Fruit fly (Drosophila melanogaster) whole organism, embryonic: ENCODE results near the gene cic.

Source experiments
- Asciz ChIP-seq: fragments of 200-800 bp; sonication (Bioruptor generic); optimal IDR thresholded peaks from 2 replicates; lab custom pipeline; 2017; ENCODE audit warnings: missing biosample characterization, mild to moderate bottlenecking, missing genetic modification characterization, missing genetic modification reagents
- BtbVII ChIP-seq: fragments of 200-800 bp; sonication (Bioruptor generic); optimal IDR thresholded peaks from 3 replicates; lab custom pipeline; 2017; ENCODE audit warnings: missing biosample characterization, mild to moderate bottlenecking, missing genetic modification characterization
- CG10274 ChIP-seq: fragments of 200-800 bp; sonication (Bioruptor generic); optimal IDR thresholded peaks from 3 replicates; lab custom pipeline; 2017; ENCODE audit warnings: missing biosample characterization, mild to moderate bottlenecking, missing genetic modification characterization
- CG11504 ChIP-seq: fragments of 200-800 bp; sonication (Bioruptor generic); optimal IDR thresholded peaks from 3 replicates; lab custom pipeline; 2019; ENCODE audit warnings: missing biosample characterization, mild to moderate bottlenecking, missing genetic modification characterization, moderate library complexity
- CG12104 ChIP-seq: fragments of 200-800 bp; sonication (Bioruptor generic); optimal IDR thresholded peaks from 3 replicates; lab custom pipeline; 2016; ENCODE audit warnings: missing biosample characterization, missing genetic modification characterization
- CG1233 ChIP-seq: fragments of 200-800 bp; sonication (Bioruptor generic); optimal IDR thresholded peaks from 4 replicates; lab custom pipeline; 2018; ENCODE audit warnings: missing biosample characterization, mild to moderate bottlenecking, missing genetic modification characterization
- CG13296 ChIP-seq: fragments of 200-800 bp; sonication (Bioruptor generic); optimal IDR thresholded peaks from 3 replicates; lab custom pipeline; 2018; ENCODE audit warnings: missing biosample characterization, mild to moderate bottlenecking, missing genetic modification characterization
- CG13624 ChIP-seq: fragments of 200-800 bp; sonication (Bioruptor generic); optimal IDR thresholded peaks from 2 replicates; lab custom pipeline; 2016; ENCODE audit warnings: missing biosample characterization, missing genetic modification characterization
- CG14441 ChIP-seq: fragments of 200-800 bp; sonication (Bioruptor generic); IDR thresholded peaks from 2 replicates; pipeline ENCODE4 v1.3.6; 2022; ENCODE audit warnings: missing biosample characterization, missing genetic modification characterization
- CG15011 ChIP-seq: fragments of 200-800 bp; sonication (Bioruptor generic); optimal IDR thresholded peaks from 3 replicates; lab custom pipeline; 2018; ENCODE audit warnings: missing biosample characterization, mild to moderate bottlenecking, missing genetic modification characterization
- CG17612 ChIP-seq: fragments of 200-800 bp; sonication (Bioruptor generic); IDR thresholded peaks from 2 replicates; pipeline ENCODE4 v1.3.6; 2022; ENCODE audit warnings: missing biosample characterization, missing genetic modification characterization
- CG17829 ChIP-seq: fragments of 200-800 bp; optimal IDR thresholded peaks from 2 replicates; lab custom pipeline; 2019; ENCODE audit warnings: missing biosample characterization, mild to moderate bottlenecking, missing genetic modification characterization, moderate library complexity
- CG2120 ChIP-seq: fragments of 200-800 bp; sonication (Bioruptor generic); optimal IDR thresholded peaks from 3 replicates; lab custom pipeline; 2016; ENCODE audit warnings: missing biosample characterization, missing genetic modification characterization
- CG2712 ChIP-seq: fragments of 200-800 bp; optimal IDR thresholded peaks from 3 replicates; lab custom pipeline; 2019; ENCODE audit warnings: missing biosample characterization, mild to moderate bottlenecking, missing genetic modification characterization, moderate library complexity
- CG2875 ChIP-seq: fragments of 200-800 bp; sonication (Bioruptor generic); optimal IDR thresholded peaks from 2 replicates; lab custom pipeline; 2017; ENCODE audit warnings: missing biosample characterization, mild to moderate bottlenecking, missing genetic modification characterization, missing genetic modification reagents
- CG30403 ChIP-seq: fragments of 200-800 bp; sonication (Bioruptor generic); optimal IDR thresholded peaks from 3 replicates; lab custom pipeline; 2016; ENCODE audit warnings: missing biosample characterization, missing genetic modification characterization
- CG30431 ChIP-seq: fragments of 200-800 bp; sonication (Bioruptor generic); optimal IDR thresholded peaks from 2 replicates; lab custom pipeline; 2017; ENCODE audit warnings: missing biosample characterization, missing genetic modification characterization
- CG31224 ChIP-seq: fragments of 200-800 bp; sonication (Bioruptor generic); IDR thresholded peaks from 2 replicates; pipeline ENCODE4 v1.3.6; 2022; ENCODE audit warnings: missing biosample characterization, missing genetic modification characterization
- CG32532 ChIP-seq: fragments of 200-800 bp; sonication (Bioruptor generic); IDR thresholded peaks from 2 replicates; pipeline ENCODE4 v1.3.6; 2022; ENCODE audit warnings: missing biosample characterization, missing genetic modification characterization
- CG3281 ChIP-seq: fragments of 200-800 bp; sonication (Bioruptor generic); optimal IDR thresholded peaks from 3 replicates; lab custom pipeline; 2017; ENCODE audit warnings: missing biosample characterization, mild to moderate bottlenecking, missing genetic modification characterization
- CG3726 ChIP-seq: fragments of 200-800 bp; sonication (Bioruptor generic); IDR thresholded peaks from 3 replicates; pipeline ENCODE4, ENCODE4 v1.3.6; 2022; ENCODE audit warnings: missing biosample characterization, missing genetic modification characterization
- CG6654 ChIP-seq: fragments of 200-800 bp; sonication (Bioruptor generic); optimal IDR thresholded peaks from 2 replicates; lab custom pipeline; 2017; ENCODE audit warnings: missing biosample characterization, mild to moderate bottlenecking, missing genetic modification characterization
- CG7987 ChIP-seq: fragments of 200-800 bp; sonication (Bioruptor generic); optimal IDR thresholded peaks from 2 replicates; lab custom pipeline; 2018; ENCODE audit warnings: missing biosample characterization, mild to moderate bottlenecking, missing genetic modification characterization, moderate library complexity
- CG8924 ChIP-seq: fragments of 200-800 bp; optimal IDR thresholded peaks from 3 replicates; lab custom pipeline; 2019; ENCODE audit warnings: missing biosample characterization, mild to moderate bottlenecking, missing genetic modification characterization, moderate library complexity
- CTCF ChIP-seq: fragments of 200-800 bp; sonication (Bioruptor generic); optimal IDR thresholded peaks from 2 replicates; lab custom pipeline; 2017; ENCODE audit warnings: missing biosample characterization, mild to moderate bottlenecking, missing genetic modification characterization, moderate library complexity
- CkIIα-i1 ChIP-seq: fragments of 200-800 bp; sonication (Bioruptor generic); IDR thresholded peaks from 2 replicates; pipeline ENCODE4 v1.3.6; 2022; ENCODE audit warnings: missing biosample characterization, missing genetic modification characterization
- Doc2 ChIP-seq: fragments of 200-800 bp; sonication (Bioruptor generic); IDR thresholded peaks from 2 replicates; pipeline ENCODE4 v1.3.6; 2022; ENCODE audit warnings: missing biosample characterization, missing genetic modification characterization
- Gug ChIP-seq: fragments of 200-800 bp; sonication (Bioruptor generic); IDR thresholded peaks from 4 replicates; pipeline ENCODE4 v1.3.6; 2022; ENCODE audit warnings: missing biosample characterization, missing genetic modification characterization
- Hr51 ChIP-seq, 2 experiments: fragments of 200-800 bp; sonication (Bioruptor generic); optimal IDR thresholded peaks; 2 replicates in 1 of 2; 3 replicates in 1 of 2; lab custom pipeline; 2016 to 2018; ENCODE audit warnings: missing biosample characterization in 2 of 2, missing genetic modification characterization in 2 of 2, mild to moderate bottlenecking in 1 of 2, moderate library complexity in 1 of 2
- Hsf ChIP-seq: fragments of 200-800 bp; sonication (Bioruptor generic); optimal IDR thresholded peaks from 3 replicates; lab custom pipeline; 2016; ENCODE audit warnings: missing biosample characterization, missing genetic modification characterization
- Nf-YC ChIP-seq: fragments of 200-800 bp; optimal IDR thresholded peaks from 3 replicates; lab custom pipeline; 2019; ENCODE audit warnings: missing biosample characterization, mild to moderate bottlenecking, missing genetic modification characterization, moderate library complexity
- Poxn ChIP-seq: fragments of 200-800 bp; sonication (Bioruptor generic); IDR thresholded peaks from 2 replicates; pipeline ENCODE4 v1.3.6; 2022; ENCODE audit warnings: missing biosample characterization, missing genetic modification characterization
- Ravus ChIP-seq: fragments of 200-800 bp; sonication (Bioruptor generic); IDR thresholded peaks from 2 replicates; pipeline ENCODE4 v1.3.6; 2022; ENCODE audit warnings: missing biosample characterization, missing genetic modification characterization
- al ChIP-seq: fragments of 200-800 bp; sonication (Bioruptor generic); IDR thresholded peaks from 2 replicates; pipeline ENCODE4 v1.3.6; 2022; ENCODE audit warnings: missing biosample characterization, missing genetic modification characterization
- ase ChIP-seq: fragments of 200-800 bp; sonication (Bioruptor generic); IDR thresholded peaks from 3 replicates; pipeline ENCODE4 v1.3.6; 2022; ENCODE audit warnings: missing biosample characterization, missing genetic modification characterization
- bab2 ChIP-seq: fragments of 200-800 bp; sonication (Bioruptor generic); optimal IDR thresholded peaks from 2 replicates; lab custom pipeline; 2016; ENCODE audit warnings: missing biosample characterization, missing genetic modification characterization
- bcd ChIP-seq: fragments of 200-800 bp; sonication (Bioruptor generic); optimal IDR thresholded peaks from 2 replicates; lab custom pipeline; 2017; ENCODE audit warnings: missing biosample characterization, mild to moderate bottlenecking, missing genetic modification characterization
- caup ChIP-seq: fragments of 200-800 bp; sonication (Bioruptor generic); optimal IDR thresholded peaks from 3 replicates; lab custom pipeline; 2017; ENCODE audit warnings: missing biosample characterization, mild to moderate bottlenecking, missing genetic modification characterization, moderate library complexity; ENCODE audit not compliant: severe bottlenecking
- grau ChIP-seq: fragments of 200-800 bp; optimal IDR thresholded peaks from 3 replicates; lab custom pipeline; 2019; ENCODE audit warnings: missing biosample characterization, mild to moderate bottlenecking, missing genetic modification characterization, moderate library complexity
- ham ChIP-seq: fragments of 200-800 bp; sonication (Bioruptor generic); IDR thresholded peaks from 2 replicates; pipeline ENCODE4 v1.3.6; 2022; ENCODE audit warnings: missing biosample characterization, missing genetic modification characterization
- her ChIP-seq: fragments of 200-800 bp; sonication (Bioruptor generic); optimal IDR thresholded peaks from 2 replicates; lab custom pipeline; 2016; ENCODE audit warnings: missing biosample characterization, missing genetic modification characterization
- lab ChIP-seq: fragments of 200-800 bp; sonication (Bioruptor generic); optimal IDR thresholded peaks from 3 replicates; lab custom pipeline; 2017; ENCODE audit warnings: missing biosample characterization, missing genetic modification characterization, mild to moderate bottlenecking, moderate library complexity, missing genetic modification reagents
- lbe ChIP-seq: fragments of 200-800 bp; sonication (Bioruptor generic); optimal IDR thresholded peaks from 2 replicates; lab custom pipeline; 2016; ENCODE audit warnings: missing biosample characterization, mild to moderate bottlenecking, missing genetic modification characterization
- lilli ChIP-seq: fragments of 200-800 bp; sonication (Bioruptor generic); optimal IDR thresholded peaks from 3 replicates; lab custom pipeline; 2016; ENCODE audit warnings: missing biosample characterization, missing genetic modification characterization
- luna ChIP-seq: fragments of 200-800 bp; sonication (Bioruptor generic); optimal IDR thresholded peaks from 2 replicates; lab custom pipeline; 2016; ENCODE audit warnings: missing biosample characterization, missing genetic modification characterization
- nmo ChIP-seq: fragments of 200-800 bp; sonication (Bioruptor generic); optimal IDR thresholded peaks from 2 replicates; lab custom pipeline; 2018; ENCODE audit warnings: missing biosample characterization, mild to moderate bottlenecking, missing genetic modification characterization, moderate library complexity
- nom ChIP-seq: fragments of 200-800 bp; sonication (Bioruptor generic); optimal IDR thresholded peaks from 2 replicates; lab custom pipeline; 2017; ENCODE audit warnings: missing biosample characterization, missing genetic modification characterization, mild to moderate bottlenecking, moderate library complexity, missing genetic modification reagents
- pros ChIP-seq: fragments of 200-800 bp; sonication (Bioruptor generic); optimal IDR thresholded peaks from 3 replicates; lab custom pipeline; 2019; ENCODE audit warnings: missing biosample characterization, mild to moderate bottlenecking, missing genetic modification characterization, moderate library complexity
- stc ChIP-seq: fragments of 200-800 bp; sonication (Bioruptor generic); IDR thresholded peaks from 2 replicates; pipeline ENCODE4 v1.3.6; 2022; ENCODE audit warnings: missing biosample characterization, missing genetic modification characterization
- sug ChIP-seq: fragments of 200-800 bp; optimal IDR thresholded peaks from 2 replicates; lab custom pipeline; 2019; ENCODE audit warnings: missing biosample characterization, mild to moderate bottlenecking, missing genetic modification characterization, moderate library complexity
- usp ChIP-seq: fragments of >200 bp; optimal IDR thresholded peaks from 2 replicates; lab custom pipeline; 2017; ENCODE audit warnings: missing biosample characterization, missing genetic modification characterization

The cic gene

dm6 chr3R:20312838-20313237 is 60.3 kb downstream of the cic start (continued):
- TF ChIP-seq CG12104 (no peak), luna (no peak), grau (tag; lab: Kevin White, UChicago) (peak; percentile 24), Nf-YC (tag; lab: Kevin White, UChicago) (peak; percentile 4), al (GFP tag; lab: Robert Waterston, UW) (peak; percentile 27; the same call in 1 of the 2 replicates), CG17612 (GFP tag; lab: Robert Waterston, UW) (0 out of 2 replicates have a peak, but pooled peaks have one; percentile 36), CG14441 (GFP tag; lab: Robert Waterston, UW) (peak; percentile 45; the same call in 1 of the 2 replicates), CG1233 (GFP tag; lab: Kevin White, UChicago) (no peak), CG3726 (no peak), Hsf (peak; percentile 27), her (GFP tag; lab: Kevin White, UChicago) (no peak), CG13624 (GFP tag; lab: Kevin White, UChicago) (peak; percentile 19), Poxn (GFP tag; lab: Robert Waterston, UW) (no peak), Doc2 (GFP tag; lab: Robert Waterston, UW) (no peak), CG8924 (tag; lab: Kevin White, UChicago) (peak; percentile 30), CG15011 (GFP tag; lab: Kevin White, UChicago) (peak; percentile 47), CG30403 (GFP tag; lab: Kevin White, UChicago) (peak; percentile 24), CG13296 (GFP tag; lab: Kevin White, UChicago) (peak; percentile 39), CG2120 (peak; percentile 41), CG2875 (no peak), CTCF (peak; percentile 16), sug (tag; lab: Kevin White, UChicago) (peak; percentile 21), lbe (peak; percentile 65), Gug (GFP tag; lab: Robert Waterston, UW) (peak; percentile 52; the same call in 1 of the 4 replicates), bcd (GFP tag; lab: Kevin White, UChicago) (peak; percentile 61), CG31224 (peak; percentile 26; the same call in 1 of the 2 replicates), ase (0 out of 3 replicates have a peak, but pooled peaks have one; percentile 4), Asciz (peak; percentile 35), CkIIα-i1 (GFP tag; lab: Robert Waterston, UW) (no peak), lab (peak; percentile 80), CG11504 (tag; lab: Kevin White, UChicago) (peak; percentile 68), CG30431 (GFP tag; lab: Kevin White, UChicago) (no peak), CG2712 (tag; lab: Kevin White, UChicago) (peak; percentile 57), caup (GFP tag; lab: Kevin White, UChicago) (peak; percentile 66), nmo (GFP tag; lab: Kevin White, UChicago) (peak; percentile 38), CG17829 (tag; lab: Kevin White, UChicago) (peak; percentile 23), BtbVII (peak; percentile 21), pros (GFP tag; lab: Kevin White, UChicago) (no peak), CG32532 (GFP tag; lab: Robert Waterston, UW) (peak; percentile 72; the same call in 1 of the 2 replicates), stc (GFP tag; lab: Robert Waterston, UW) (peak; percentile 40; the same call in 1 of the 2 replicates), lilli (GFP tag; lab: Kevin White, UChicago) (peak; percentile 35), CG10274 (GFP tag; lab: Kevin White, UChicago) (peak; percentile 22), bab2 (GFP tag; lab: Kevin White, UChicago) (peak; percentile 15), CG3281 (GFP tag; lab: Kevin White, UChicago) (peak; percentile 73), Ravus (GFP tag; lab: Robert Waterston, UW) (peak; percentile 13), Hr51 (GFP tag; optimal IDR thresholded peaks at IDR 0.05; lab: Kevin White, UChicago) (peak in 1 of 2 experiments; percentile 7), CG6654 (peak; percentile 40), CG7987 (peak; percentile 21), ham (no peak), nom (GFP tag; lab: Kevin White, UChicago) (no peak), usp (GFP tag; lab: Kevin White, UChicago) (no peak)
